Fruit fly (Drosophila melanogaster): ENCODE data around the gene Gasp.

Gasp gene

DNA sequence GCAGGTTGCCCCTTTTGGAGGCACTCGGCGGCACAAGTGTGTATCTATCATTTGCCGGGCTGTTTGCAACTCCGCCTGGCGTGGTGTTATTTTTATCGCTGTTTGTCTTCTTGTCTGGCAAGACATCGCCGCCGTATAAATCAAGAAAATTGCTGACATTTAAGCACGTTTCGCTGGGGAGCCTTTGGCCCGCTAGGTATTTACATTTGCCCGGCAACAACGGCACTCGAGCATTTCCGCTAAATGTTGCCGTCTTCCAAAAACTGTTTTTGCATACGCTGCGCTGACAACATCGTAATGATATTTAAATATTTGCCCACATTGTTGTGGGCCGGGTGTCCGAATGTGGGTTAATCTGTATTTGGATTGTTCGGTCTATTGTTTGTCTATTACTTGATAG, 2.4 kb downstream of the Gasp start:
- TF ChIP-seq EcR (GFP tag; optimal IDR thresholded peaks at IDR 0.05) = no peak
- no peak for TF ChIP-seq pan (optimal IDR thresholded peaks at IDR 0.05)
- no peak for TF ChIP-seq psq (optimal IDR thresholded peaks at IDR 0.05)
- TF ChIP-seq Dll (optimal IDR thresholded peaks at IDR 0.05) = no peak

DNA sequence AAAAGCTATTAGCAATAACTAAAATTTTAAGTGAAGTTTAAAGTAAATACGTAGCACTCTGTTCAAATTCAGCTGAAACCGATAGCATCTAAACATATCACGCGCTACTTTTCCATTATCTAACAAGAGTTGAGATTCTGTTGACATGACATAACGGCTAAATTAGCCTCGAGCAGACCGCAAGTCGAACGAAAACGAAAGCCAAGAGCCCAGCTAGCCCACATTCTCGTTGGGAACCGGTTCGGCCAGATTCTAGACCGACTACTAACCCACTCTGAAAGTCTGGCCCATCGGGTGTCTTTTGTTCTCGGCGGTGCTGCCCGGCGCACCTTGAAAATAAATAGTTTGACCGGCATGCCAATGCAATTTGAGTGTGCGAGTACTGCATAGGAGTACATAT, 3.6 kb downstream of the Gasp start:
- TF ChIP-seq Dll (optimal IDR thresholded peaks at IDR 0.05) (no peak), psq (optimal IDR thresholded peaks at IDR 0.05) (no peak), CG8478 (optimal IDR thresholded peaks at IDR 0.05) (no peak), usp (GFP tag; optimal IDR thresholded peaks at IDR 0.05) (no peak), pan (optimal IDR thresholded peaks at IDR 0.05) (no peak), EcR (GFP tag; optimal IDR thresholded peaks at IDR 0.05) (no peak)

- no peak for TF ChIP-seq psq (optimal IDR thresholded peaks at IDR 0.05)
- no peak for TF ChIP-seq EcR (GFP tag; optimal IDR thresholded peaks at IDR 0.05)
- TF ChIP-seq usp (GFP tag; optimal IDR thresholded peaks at IDR 0.05) = no peak
- no peak for TF ChIP-seq Dll (optimal IDR thresholded peaks at IDR 0.05)
- no peak for TF ChIP-seq pan (optimal IDR thresholded peaks at IDR 0.05)
- no peak for TF ChIP-seq CG8478 (optimal IDR thresholded peaks at IDR 0.05)
These were observed 18.6 kb downstream of the Gasp start for dm6 chr3R:6082132-6082531.

- TF ChIP-seq pan (optimal IDR thresholded peaks at IDR 0.05) (no peak), EcR (GFP tag; optimal IDR thresholded peaks at IDR 0.05) (no peak), CG8478 (optimal IDR thresholded peaks at IDR 0.05) (no peak), Dll (optimal IDR thresholded peaks at IDR 0.05) (no peak), psq (optimal IDR thresholded peaks at IDR 0.05) (no peak), usp (GFP tag; optimal IDR thresholded peaks at IDR 0.05) (no peak)
These were observed 22.5 kb downstream of the Gasp start, which contains the start of gene Or83c for dm6 chr3R:6078183-6078582. Or83c (minus strand) TSS chr3R:6078283.

DNA sequence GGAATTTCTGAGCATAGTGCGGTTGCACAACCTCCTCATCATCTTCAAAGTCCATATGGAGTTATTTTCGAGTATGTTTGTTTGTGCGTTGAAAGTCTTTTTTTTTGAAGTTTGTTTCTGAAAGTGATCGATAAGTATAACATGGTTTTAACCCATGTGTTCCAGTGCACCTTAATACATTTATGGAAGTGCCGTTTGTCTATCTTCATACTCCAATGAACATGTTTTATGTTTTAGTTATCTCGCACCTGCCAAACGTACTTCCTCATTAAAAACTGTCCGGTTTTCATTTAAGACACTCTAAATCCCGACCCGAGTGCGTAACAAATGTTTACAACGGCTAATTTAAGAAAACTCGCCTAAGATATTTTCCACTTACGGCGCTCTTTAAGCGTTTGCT, 43.3 kb downstream of the Gasp start, which contains the start of gene CG15580:
TSS of gene CG15580 (minus strand) at position 101 of the 400 bp plus-strand sequence.
- TF ChIP-seq pan (optimal IDR thresholded peaks at IDR 0.05) (no peak), CG8478 (optimal IDR thresholded peaks at IDR 0.05) (no peak), EcR (GFP tag; optimal IDR thresholded peaks at IDR 0.05) (no peak), usp (GFP tag; optimal IDR thresholded peaks at IDR 0.05) (no peak), Dll (optimal IDR thresholded peaks at IDR 0.05) (no peak), psq (optimal IDR thresholded peaks at IDR 0.05) (no peak)
